Fruit fly (Drosophila melanogaster): ENCODE results near the gene mRpL21.

The mRpL21 gene

dm6 chr3L:19264141-19264487 lies 9.3 kb upstream of the mRpL21 start, which contains the start of gene Max (continued):
- TF ChIP-seq ftz-f1 (GFP tag; optimal IDR thresholded peaks at IDR 0.05) = peak; percentile 12
- TF ChIP-seq eve (GFP tag; optimal IDR thresholded peaks at IDR 0.05) = no peak
- peak; percentile 66 for TF ChIP-seq Dek (tag; optimal IDR thresholded peaks at IDR 0.05)
- peak; percentile 32 for TF ChIP-seq nom (GFP tag; optimal IDR thresholded peaks at IDR 0.05)
- TF ChIP-seq Bdp1 (GFP tag; optimal IDR thresholded peaks at IDR 0.05) = peak; percentile 24
- peak; percentile 14; the same call in 1 of the 2 replicates for TF ChIP-seq amos (GFP tag; IDR thresholded peaks at IDR 0.05; ENCODE audit: partially characterized antibody)
- peak; percentile 53 for TF ChIP-seq Nf-YB (GFP tag; optimal IDR thresholded peaks at IDR 0.05)
- no peak for TF ChIP-seq ab (GFP tag; optimal IDR thresholded peaks at IDR 0.05)
- 0 out of 4 replicates have a peak, but pooled peaks have one; percentile 39 for TF ChIP-seq Dll (GFP tag; IDR thresholded peaks at IDR 0.05; ENCODE audit: partially characterized antibody)
- peak; percentile 42 for TF ChIP-seq CG30431 (GFP tag; optimal IDR thresholded peaks at IDR 0.05)
- TF ChIP-seq CG6683 (GFP tag; optimal IDR thresholded peaks at IDR 0.05) = peak; percentile 26
- peak; percentile 71 for TF ChIP-seq CG9817 (tag; optimal IDR thresholded peaks at IDR 0.05)
- TF ChIP-seq CG2116 (GFP tag; optimal IDR thresholded peaks at IDR 0.05) = peak; percentile 50
- peak; percentile 82 for TF ChIP-seq Rfx (GFP tag; IDR thresholded peaks at IDR 0.05)
- peak; percentile 54 for TF ChIP-seq Hsf (GFP tag; optimal IDR thresholded peaks at IDR 0.05)
- TF ChIP-seq CG17912 (GFP tag; optimal IDR thresholded peaks at IDR 0.05) = peak; percentile 50
- TF ChIP-seq bab2 (GFP tag; optimal IDR thresholded peaks at IDR 0.05) = peak; percentile 35
- TF ChIP-seq cg (GFP tag; optimal IDR thresholded peaks at IDR 0.05) = no peak
- peak; percentile 49; the same call in 1 of the 2 replicates for TF ChIP-seq stc (GFP tag; IDR thresholded peaks at IDR 0.05)
- TF ChIP-seq CG1529 (GFP tag; optimal IDR thresholded peaks at IDR 0.05) = peak; percentile 30
- TF ChIP-seq usp (GFP tag; optimal IDR thresholded peaks at IDR 0.05) = no peak
- TF ChIP-seq sc (optimal IDR thresholded peaks at IDR 0.05) = no peak
- peak; percentile 17 for TF ChIP-seq sc (GFP tag; optimal IDR thresholded peaks at IDR 0.05)
- TF ChIP-seq Rx (GFP tag; IDR thresholded peaks at IDR 0.05) = peak; percentile 53
- peak; percentile 84 for TF ChIP-seq CG32532 (GFP tag; IDR thresholded peaks at IDR 0.05)
- TF ChIP-seq mirr (GFP tag; optimal IDR thresholded peaks at IDR 0.05) = peak; percentile 58
- TF ChIP-seq H2.0 (GFP tag; IDR thresholded peaks at IDR 0.05) = peak; percentile 80
- TF ChIP-seq CG7357 (GFP tag; IDR thresholded peaks at IDR 0.05) = peak; percentile 40; the same call in 1 of the 3 replicates
- TF ChIP-seq CG8944 (GFP tag; optimal IDR thresholded peaks at IDR 0.05) = no peak
- peak; percentile 74 for TF ChIP-seq HLH3B (GFP tag; IDR thresholded peaks at IDR 0.05)
- TF ChIP-seq cato (GFP tag; optimal IDR thresholded peaks at IDR 0.05; ENCODE audit: borderline replicate concordance) = peak; percentile 8
- peak; percentile 21 for TF ChIP-seq exex (tag; optimal IDR thresholded peaks at IDR 0.05)
- 0 out of 3 replicates have a peak, but pooled peaks have one; percentile 30 for TF ChIP-seq so (GFP tag; IDR thresholded peaks at IDR 0.05)
- peak; percentile 61; the same call in 1 of the 2 replicates for TF ChIP-seq danr (GFP tag; IDR thresholded peaks at IDR 0.05)
- peak; percentile 71 for TF ChIP-seq BtbVII (GFP tag; optimal IDR thresholded peaks at IDR 0.05)
- no peak for TF ChIP-seq ssp (GFP tag; IDR thresholded peaks at IDR 0.05)
- peak; percentile 80 for TF ChIP-seq CG2678 (tag; optimal IDR thresholded peaks at IDR 0.05)
- TF ChIP-seq pita (GFP tag; optimal IDR thresholded peaks at IDR 0.05) = no peak
- peak; percentile 92 for TF ChIP-seq YL-1 (GFP tag; optimal IDR thresholded peaks at IDR 0.05)
- no peak for TF ChIP-seq CG8359 (GFP tag; optimal IDR thresholded peaks at IDR 0.05; ENCODE audit: borderline replicate concordance)
- TF ChIP-seq CG18011 (GFP tag; optimal IDR thresholded peaks at IDR 0.05) = peak; percentile 34
- TF ChIP-seq CG6791 (GFP tag; IDR thresholded peaks at IDR 0.05; ENCODE audit: partially characterized antibody) = no peak
- TF ChIP-seq CG17802 (tag; optimal IDR thresholded peaks at IDR 0.05) = peak; percentile 45
- TF ChIP-seq peb (GFP tag; IDR thresholded peaks at IDR 0.05) = peak; percentile 54; the same call in 1 of the 2 replicates
- TF ChIP-seq gro (GFP tag; optimal IDR thresholded peaks at IDR 0.05) = no peak
- peak; percentile 26 for TF ChIP-seq CG7987 (GFP tag; optimal IDR thresholded peaks at IDR 0.05)
- peak; percentile 77 for TF ChIP-seq CG10366 (GFP tag; IDR thresholded peaks at IDR 0.05)
- TF ChIP-seq Lpt (GFP tag; optimal IDR thresholded peaks at IDR 0.05) = no peak
- peak; percentile 82 for TF ChIP-seq nmo (GFP tag; optimal IDR thresholded peaks at IDR 0.05)
- TF ChIP-seq ato (GFP tag; IDR thresholded peaks at IDR 0.05; ENCODE audit: partially characterized antibody) = no peak
- TF ChIP-seq kay (GFP tag; optimal IDR thresholded peaks at IDR 0.05) = peak; percentile 20
